Worm (Caenorhabditis elegans): ENCODE results near the gene pat-9.

The pat-9 gene

DNA sequence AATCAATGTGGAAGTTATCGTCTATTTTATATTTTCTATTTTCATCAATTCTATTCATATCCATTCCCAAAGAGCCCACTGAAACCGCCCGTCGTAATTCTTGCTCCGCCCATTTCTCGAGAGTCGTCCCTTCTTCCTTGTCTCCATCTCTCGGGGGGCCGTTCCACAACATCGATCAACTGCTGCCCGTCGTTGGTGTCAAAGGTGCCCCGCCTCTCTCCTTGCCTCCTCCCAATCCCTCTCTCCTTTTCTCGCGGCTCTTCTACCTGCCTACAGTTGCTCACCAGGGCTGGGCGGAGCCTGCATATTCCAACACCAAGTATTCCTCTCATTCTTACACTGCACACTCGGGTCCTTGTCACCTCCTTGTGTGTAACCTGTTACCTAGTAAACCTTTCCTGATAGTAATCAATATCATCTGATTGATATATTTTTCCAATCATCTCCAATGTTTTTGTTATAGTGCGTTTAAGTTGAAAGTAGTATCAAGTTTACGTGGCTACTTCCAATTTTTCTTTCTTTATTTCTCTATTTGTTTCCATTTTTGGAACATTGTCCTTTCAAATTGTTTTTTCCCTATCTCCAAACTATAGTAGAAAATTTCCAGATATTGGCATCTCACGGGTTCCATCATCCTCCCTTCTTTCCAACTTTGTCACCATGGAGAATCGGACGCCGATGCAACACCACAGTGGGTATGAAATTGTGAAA is at the start of gene pat-9:
TSS of gene pat-9 (plus strand) at position 661 of the 711 bp plus-strand sequence.
- TF ChIP-seq K09A11.1 (tag; optimal IDR thresholded peaks at IDR 0.05; ENCODE audit: insufficient read depth) (no peak), tbx-2 (tag; optimal IDR thresholded peaks at IDR 0.05) (peak; percentile 37), elt-2 (tag; optimal IDR thresholded peaks at IDR 0.05) (no peak), zip-5 (tag; optimal IDR thresholded peaks at IDR 0.05) (no peak)

DNA sequence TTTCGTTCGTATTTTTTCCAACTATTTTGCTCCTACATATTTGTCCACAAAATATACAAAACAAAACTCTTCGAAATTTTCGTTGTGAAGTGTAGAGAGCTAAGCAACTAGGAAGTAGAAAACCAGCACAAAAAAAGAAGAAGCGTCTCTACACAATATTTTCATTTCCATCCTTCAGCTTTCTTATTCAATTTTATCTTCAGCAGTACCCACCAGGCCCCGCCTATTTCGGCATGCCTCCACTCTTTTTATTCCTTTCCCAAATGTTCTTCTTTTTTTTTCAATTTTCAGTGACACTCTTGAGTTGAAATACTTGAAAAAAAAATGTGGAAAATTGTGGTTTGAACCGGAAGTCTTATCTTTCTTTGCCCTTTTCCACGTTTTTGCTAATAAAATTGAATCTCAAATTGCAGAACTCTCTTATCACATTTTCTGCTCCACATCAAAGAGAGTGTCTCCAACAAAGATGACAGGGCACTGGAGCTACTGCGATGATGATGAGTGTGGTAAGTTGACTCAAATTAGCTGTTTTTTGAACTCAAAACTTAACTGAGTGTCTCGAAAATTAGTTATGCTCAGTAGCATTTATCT is 49.5 kb upstream of the pat-9 start, which contains the start of gene cah-3:
TSS of gene cah-3 (plus strand) at position 414 of the 591 bp plus-strand sequence.
- TF ChIP-seq C38D4.7 (GFP tag; optimal IDR thresholded peaks at IDR 0.05) (no peak), K02D7.2 (tag; optimal IDR thresholded peaks at IDR 0.05) (no peak), ceh-18 (tag; optimal IDR thresholded peaks at IDR 0.05) (no peak), pag-3 (tag; optimal IDR thresholded peaks at IDR 0.05; ENCODE audit: borderline replicate concordance) (no peak), ceh-24 (tag; optimal IDR thresholded peaks at IDR 0.05) (no peak), unc-42 (tag; optimal IDR thresholded peaks at IDR 0.05) (peak; percentile 77)

DNA sequence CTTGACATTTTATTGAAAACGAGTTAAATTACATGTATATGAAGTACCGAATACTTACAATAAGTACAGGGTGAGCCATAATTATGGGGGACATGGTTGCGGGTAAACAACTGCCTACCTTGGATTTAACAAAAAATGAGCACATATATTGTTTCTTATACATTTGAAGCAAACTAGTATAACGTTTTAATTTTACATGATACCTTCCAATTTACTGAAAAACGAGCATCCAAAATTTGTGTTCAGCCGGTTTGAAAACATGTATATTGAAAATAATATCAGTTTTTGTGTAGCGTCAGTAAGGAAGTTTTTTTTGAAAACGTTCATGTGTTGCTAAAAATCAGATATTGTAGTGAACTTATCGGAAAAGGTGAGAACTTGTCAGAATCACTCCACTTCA is 45.9 kb upstream of the pat-9 start:
- no peak for TF ChIP-seq ceh-34 (tag; optimal IDR thresholded peaks at IDR 0.05)
- TF ChIP-seq lim-6 (tag; optimal IDR thresholded peaks at IDR 0.05), result no peak
- TF ChIP-seq npax-4 (tag; optimal IDR thresholded peaks at IDR 0.05), result no peak
- no peak for TF ChIP-seq pqm-1 (tag; optimal IDR thresholded peaks at IDR 0.05)
- no peak for TF ChIP-seq hlh-13 (GFP tag; optimal IDR thresholded peaks at IDR 0.05)
- no peak for TF ChIP-seq pat-9 (tag; optimal IDR thresholded peaks at IDR 0.05)
- TF ChIP-seq sdc-2 (tag; optimal IDR thresholded peaks at IDR 0.05), result no peak
- no peak for TF ChIP-seq zip-5 (tag; optimal IDR thresholded peaks at IDR 0.05)
- no peak for TF ChIP-seq unc-3 (GFP tag; conservative IDR thresholded peaks at IDR 0.05)
- TF ChIP-seq unc-3 (tag; optimal IDR thresholded peaks at IDR 0.05), result no peak
- no peak for TF ChIP-seq C08G9.2 (tag; optimal IDR thresholded peaks at IDR 0.05)
- no peak for TF ChIP-seq ref-2 (tag; optimal IDR thresholded peaks at IDR 0.05)
- TF ChIP-seq ceh-9 (tag; optimal IDR thresholded peaks at IDR 0.05), result no peak
- no peak for TF ChIP-seq unc-55 (GFP tag; optimal IDR thresholded peaks at IDR 0.05)
- no peak for TF ChIP-seq odd-2 (tag; optimal IDR thresholded peaks at IDR 0.05)
- no peak for TF ChIP-seq fkh-10 (GFP tag; optimal IDR thresholded peaks at IDR 0.05)
- no peak for TF ChIP-seq gmeb-2 (tag; optimal IDR thresholded peaks at IDR 0.05)
- TF ChIP-seq ceh-31 (tag; optimal IDR thresholded peaks at IDR 0.05), result no peak
- TF ChIP-seq ceh-45 (GFP tag; IDR thresholded peaks at IDR 0.05), result no peak

- TF ChIP-seq hlh-6 (tag; optimal IDR thresholded peaks at IDR 0.05), result no peak
- TF ChIP-seq pros-1 (tag; optimal IDR thresholded peaks at IDR 0.05), result no peak
- TF ChIP-seq ceh-24 (tag; optimal IDR thresholded peaks at IDR 0.05), result no peak
- TF ChIP-seq pha-2 (tag; optimal IDR thresholded peaks at IDR 0.05), result no peak
- no peak for TF ChIP-seq elt-2 (tag; optimal IDR thresholded peaks at IDR 0.05)
- no peak for TF ChIP-seq fax-1 (tag; optimal IDR thresholded peaks at IDR 0.05)
- no peak for TF ChIP-seq npax-4 (tag; optimal IDR thresholded peaks at IDR 0.05)
- TF ChIP-seq nhr-11 (tag; optimal IDR thresholded peaks at IDR 0.05), result no peak
- no peak for TF ChIP-seq dmd-4 (tag; optimal IDR thresholded peaks at IDR 0.05; ENCODE audit: borderline replicate concordance)
- TF ChIP-seq pag-3 (tag; optimal IDR thresholded peaks at IDR 0.05; ENCODE audit: borderline replicate concordance), result no peak
- no peak for TF ChIP-seq unc-86 (tag; optimal IDR thresholded peaks at IDR 0.05)
Measured at ce11 chrX:16494630-16495029, 42.1 kb upstream of the pat-9 start, which contains the start of gene K05G3.2. TSS of gene K05G3.2 (plus strand) at chrX:16494930.

Measured in whole organism, late embryonic.